Worm (Caenorhabditis elegans) whole organism, L4 larva: ENCODE data around the gene C03G6.6.

ENCODE experiments used
- F26F4.8 ChIP-seq: fragments of 200-800 bp; sonication (Bioruptor generic); conservative IDR thresholded peaks from 2 replicates; pipeline ENCODE4 v1.3.6; 2022; ENCODE audit warnings: missing genetic modification characterization, missing compliant biosample characterization
- aly-2 ChIP-seq: sonication (generic microtip); optimal IDR thresholded peaks from 2 replicates; lab custom pipeline; 2018; ENCODE audit warnings: missing biosample characterization, missing genetic modification characterization
- ces-1 ChIP-seq: fragments of 150-350 bp; sonication (generic microtip); optimal IDR thresholded peaks from 4 replicates; lab custom pipeline; 2014; ENCODE audit warnings: missing biosample characterization, missing genetic modification reagents, missing genetic modification characterization
- egl-27 ChIP-seq: sonication (generic microtip); optimal IDR thresholded peaks from 3 replicates; lab custom pipeline; 2017; ENCODE audit warnings: missing biosample characterization, missing genetic modification reagents, missing genetic modification characterization
- fkh-10 ChIP-seq: fragments of 150-350 bp; optimal IDR thresholded peaks from 2 replicates; lab custom pipeline; 2014; ENCODE audit warnings: missing biosample characterization, missing genetic modification reagents, missing genetic modification characterization
- hlh-30 ChIP-seq: sonication (generic microtip); optimal IDR thresholded peaks from 2 replicates; lab custom pipeline; 2017; ENCODE audit warnings: antibody characterized with exemption, mild to moderate bottlenecking, missing genetic modification characterization, missing compliant biosample characterization; ENCODE audit not compliant: insufficient read depth
- jun-1 ChIP-seq: fragments of 150-350 bp; optimal IDR thresholded peaks from 2 replicates; lab custom pipeline; 2014; ENCODE audit warnings: missing biosample characterization, missing genetic modification reagents, missing genetic modification characterization
- lin-13 ChIP-seq: fragments of 150-350 bp; optimal IDR thresholded peaks from 2 replicates; lab custom pipeline; 2014; ENCODE audit warnings: missing biosample characterization, missing genetic modification reagents, missing genetic modification characterization
- lir-3 ChIP-seq: sonication (generic microtip); optimal IDR thresholded peaks from 2 replicates; lab custom pipeline; 2016; ENCODE audit warnings: mild to moderate bottlenecking, missing genetic modification characterization, missing compliant biosample characterization
- nhr-28 ChIP-seq: fragments of 150-350 bp; optimal IDR thresholded peaks from 2 replicates; lab custom pipeline; 2014; ENCODE audit warnings: missing biosample characterization, missing genetic modification characterization
- pqm-1 ChIP-seq: sonication (generic microtip); optimal IDR thresholded peaks from 2 replicates; lab custom pipeline; 2017; ENCODE audit warnings: missing biosample characterization, missing genetic modification characterization
- skn-1 ChIP-seq: fragments of 150-350 bp; optimal IDR thresholded peaks from 2 replicates; lab custom pipeline; 2014; ENCODE audit warnings: missing biosample characterization, missing genetic modification characterization
- ztf-11 ChIP-seq: fragments of 150-350 bp; optimal IDR thresholded peaks from 2 replicates; lab custom pipeline; 2014; ENCODE audit warnings: missing biosample characterization, missing genetic modification characterization

DNA sequence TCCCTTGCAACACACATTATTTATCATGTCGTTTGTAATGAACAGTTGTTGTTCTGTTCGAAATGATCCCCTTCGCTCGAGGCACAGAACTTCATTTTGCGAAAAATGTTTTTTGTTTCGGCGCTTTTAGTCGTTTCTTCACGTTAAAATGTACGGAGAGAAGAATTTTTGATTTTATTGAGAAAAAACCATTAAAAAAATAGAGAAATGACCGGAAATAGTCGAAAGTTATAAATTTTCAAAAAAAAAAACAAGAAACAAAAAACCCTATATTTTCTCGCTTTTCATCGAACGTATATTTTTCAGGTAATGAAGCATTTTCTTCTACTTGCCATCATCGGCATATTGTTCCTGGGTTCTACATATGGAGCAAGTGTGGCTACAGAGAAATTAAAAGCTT, 25.0 kb upstream of the C03G6.6 start, which contains the start of gene F10G2.1:
- no peak for TF ChIP-seq aly-2
- no peak for TF ChIP-seq egl-27 (tag; lab: Kevin White, UChicago)
- no peak for TF ChIP-seq fkh-10 (GFP tag; lab: Kevin White, UChicago)
- no peak for TF ChIP-seq hlh-30 (tag; lab: Kevin White, UChicago)
- no peak for TF ChIP-seq nhr-28 (tag; lab: Kevin White, UChicago)
- TF ChIP-seq ztf-11 (tag; lab: Kevin White, UChicago), result no peak
- no peak for TF ChIP-seq lir-3 (tag; lab: Kevin White, UChicago)
- TF ChIP-seq ces-1 (GFP tag; lab: Kevin White, UChicago), result no peak
- TF ChIP-seq jun-1 (tag; lab: Kevin White, UChicago), result no peak
- TF ChIP-seq lin-13 (GFP tag; lab: Kevin White, UChicago), result no peak
- no peak for TF ChIP-seq skn-1
- TF ChIP-seq F26F4.8, result no peak
- no peak for TF ChIP-seq pqm-1
